Worm (Caenorhabditis elegans): ENCODE measurements around the gene clc-5.

DNA sequence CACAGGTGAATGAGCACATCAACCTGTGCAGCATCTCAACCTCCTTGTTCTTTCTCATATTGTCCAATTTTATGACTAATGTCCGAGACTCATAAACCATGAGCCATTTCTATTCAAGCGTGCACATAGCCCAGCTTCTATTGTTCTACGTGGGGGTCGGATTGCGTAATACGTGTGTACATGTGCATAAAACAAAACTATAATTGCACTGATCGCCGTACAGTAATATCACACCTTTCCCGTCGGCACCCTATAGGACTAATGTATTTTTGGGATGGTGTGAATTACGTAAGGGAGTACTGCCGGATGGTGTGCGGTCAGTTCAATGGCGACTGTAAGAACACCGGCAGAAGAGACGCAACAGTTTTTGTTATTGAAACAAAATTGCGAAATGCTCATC is 36.5 kb downstream of the clc-5 start:
- TF ChIP-seq dao-5 (tag; optimal IDR thresholded peaks at IDR 0.05) (no peak), him-1 (tag; optimal IDR thresholded peaks at IDR 0.05) (no peak)
